Worm (Caenorhabditis elegans) whole organism, L1 larva: Measurements from ENCODE around the gene R07E5.7.

Source experiments
- C04F5.9 ChIP-seq: sonication (generic microtip); optimal IDR thresholded peaks from 2 replicates; lab custom pipeline; 2016; ENCODE audit warnings: missing genetic modification characterization, missing compliant biosample characterization
- F16B12.6 ChIP-seq: fragments of 150-350 bp; optimal IDR thresholded peaks from 2 replicates; lab custom pipeline; 2014; ENCODE audit warnings: missing biosample characterization, missing genetic modification characterization
- aly-2 ChIP-seq: fragments of 150-350 bp; optimal IDR thresholded peaks from 2 replicates; lab custom pipeline; 2014; ENCODE audit warnings: missing biosample characterization, missing genetic modification characterization
- ceh-63 ChIP-seq: fragments of 200-800 bp; sonication (Bioruptor generic); optimal IDR thresholded peaks from 2 replicates; lab custom pipeline; 2018; ENCODE audit warnings: mild to moderate bottlenecking, missing genetic modification characterization, missing compliant biosample characterization
- ceh-8 ChIP-seq: fragments of 200-800 bp; sonication (Bioruptor generic); optimal IDR thresholded peaks from 2 replicates; lab custom pipeline; 2018; ENCODE audit warnings: mild to moderate bottlenecking, missing genetic modification characterization, moderate library complexity, missing compliant biosample characterization
- ceh-82 ChIP-seq, 3 experiments: fragments of 150-350 bp in 1 of 3; sonication (generic microtip) in 2 of 3; optimal IDR thresholded peaks; 2 replicates each; lab custom pipeline; 2014 to 2017; ENCODE audit warnings: missing biosample characterization in 3 of 3, missing genetic modification characterization in 3 of 3
- ces-1 ChIP-seq: fragments of 150-350 bp; optimal IDR thresholded peaks from 2 replicates; lab custom pipeline; 2014; ENCODE audit warnings: missing biosample characterization, missing genetic modification reagents, missing genetic modification characterization
- efl-1 ChIP-seq, 4 experiments: fragments of 150-350 bp; optimal IDR thresholded peaks in 3 of 4; peaks in 1 of 4; 1 replicate in 1 of 4; 2 replicates in 3 of 4; lab custom pipeline; 2014; ENCODE audit warnings: missing biosample characterization in 2 of 4, missing genetic modification characterization in 2 of 4, missing genetic modification reagents in 2 of 4
- ets-5 ChIP-seq: fragments of 200-800 bp; sonication (Bioruptor generic); IDR thresholded peaks from 2 replicates; pipeline ENCODE4 v1.3.6; 2022; ENCODE audit warnings: missing genetic modification characterization, missing compliant biosample characterization
- fkh-10 ChIP-seq: sonication (generic microtip); optimal IDR thresholded peaks from 2 replicates; lab custom pipeline; 2017; ENCODE audit warnings: missing biosample characterization, missing genetic modification reagents, missing genetic modification characterization
- isw-1 ChIP-seq: fragments of 200-800 bp; sonication (Bioruptor generic); IDR thresholded peaks from 2 replicates; pipeline ENCODE4 v1.3.6; 2022; ENCODE audit warnings: missing genetic modification characterization, missing compliant biosample characterization
- jun-1 ChIP-seq: fragments of 150-350 bp; optimal IDR thresholded peaks from 2 replicates; lab custom pipeline; 2014; ENCODE audit warnings: missing biosample characterization, missing genetic modification reagents, missing genetic modification characterization
- lin-13 ChIP-seq: fragments of 150-350 bp; optimal IDR thresholded peaks from 2 replicates; lab custom pipeline; 2014; ENCODE audit warnings: missing biosample characterization, missing genetic modification reagents, missing genetic modification characterization
- lir-3 ChIP-seq: sonication (generic microtip); optimal IDR thresholded peaks from 2 replicates; lab custom pipeline; 2016; ENCODE audit warnings: mild to moderate bottlenecking, missing genetic modification characterization, moderate library complexity, missing compliant biosample characterization; ENCODE audit not compliant: poor library complexity
- mef-2 ChIP-seq: fragments of 150-350 bp; optimal IDR thresholded peaks from 2 replicates; lab custom pipeline; 2014; ENCODE audit warnings: missing biosample characterization, missing genetic modification characterization
- mep-1 ChIP-seq: fragments of 150-350 bp; optimal IDR thresholded peaks from 2 replicates; lab custom pipeline; 2014; ENCODE audit warnings: missing biosample characterization, missing genetic modification characterization
- nhr-12 ChIP-seq: sonication (generic microtip); optimal IDR thresholded peaks from 2 replicates; lab custom pipeline; 2017; ENCODE audit warnings: missing biosample characterization, missing genetic modification characterization
- nhr-90 ChIP-seq: sonication (generic microtip); optimal IDR thresholded peaks from 2 replicates; lab custom pipeline; 2016; ENCODE audit warnings: mild to moderate bottlenecking, missing genetic modification characterization, missing compliant biosample characterization; ENCODE audit not compliant: poor library complexity
- pag-3 ChIP-seq: sonication (generic microtip); optimal IDR thresholded peaks from 2 replicates; lab custom pipeline; 2017; ENCODE audit warnings: missing genetic modification characterization, mild to moderate bottlenecking, missing compliant biosample characterization, antibody characterized with exemption, borderline replicate concordance; ENCODE audit not compliant: insufficient read depth
- pqm-1 ChIP-seq: sonication (generic microtip); optimal IDR thresholded peaks from 3 replicates; lab custom pipeline; 2017; ENCODE audit warnings: missing biosample characterization, missing genetic modification characterization
- rnt-1 ChIP-seq: sonication (generic microtip); optimal IDR thresholded peaks from 2 replicates; lab custom pipeline; 2016; ENCODE audit warnings: mild to moderate bottlenecking, missing genetic modification characterization, moderate library complexity, missing compliant biosample characterization
- snpc-4 ChIP-seq: fragments of 150-350 bp; optimal IDR thresholded peaks from 2 replicates; lab custom pipeline; 2014; ENCODE audit warnings: missing biosample characterization, missing genetic modification characterization
- snu-23 ChIP-seq: sonication (generic microtip); optimal IDR thresholded peaks from 2 replicates; lab custom pipeline; 2016; ENCODE audit warnings: missing genetic modification characterization, missing compliant biosample characterization
- sox-4 ChIP-seq: sonication (generic microtip); optimal IDR thresholded peaks from 2 replicates; lab custom pipeline; 2016; ENCODE audit warnings: missing genetic modification characterization, missing compliant biosample characterization
- swsn-7 ChIP-seq: sonication (generic microtip); optimal IDR thresholded peaks from 2 replicates; lab custom pipeline; 2016; ENCODE audit warnings: missing genetic modification characterization, missing compliant biosample characterization
- unc-62 ChIP-seq: fragments of 150-350 bp; optimal IDR thresholded peaks from 2 replicates; lab custom pipeline; 2014; ENCODE audit warnings: missing biosample characterization, missing genetic modification reagents, missing genetic modification characterization
- ztf-4 ChIP-seq: fragments of 150-350 bp; optimal IDR thresholded peaks from 2 replicates; lab custom pipeline; 2014; ENCODE audit warnings: missing biosample characterization, missing genetic modification characterization

The R07E5.7 gene

ce11 chrIII:4449357-4449756 is 30.4 kb upstream of the R07E5.7 start (continued):
- TF ChIP-seq efl-1 (optimal IDR thresholded peaks at IDR 0.05; lab: Kevin White, UChicago) (peak in 1 of 2 experiments; percentile 14), efl-1 (GFP tag; optimal IDR thresholded peaks at IDR 0.05 in 1 of 2; lab: Kevin White, UChicago) (no peak), rnt-1 (tag; lab: Kevin White, UChicago) (peak; percentile 30), snu-23 (GFP tag; lab: Kevin White, UChicago) (peak; percentile 13)

ce11 chrIII:4448029-4448428 is 29.1 kb upstream of the R07E5.7 start:
- TF ChIP-seq fkh-10 (GFP tag; lab: Kevin White, UChicago) (no peak), lin-13 (GFP tag; lab: Kevin White, UChicago) (no peak), swsn-7 (tag; lab: Kevin White, UChicago) (no peak), isw-1 (GFP tag; lab: Robert Waterston, UW) (no peak), ceh-8 (GFP tag; lab: Kevin White, UChicago) (no peak), jun-1 (tag; lab: Kevin White, UChicago) (no peak), mef-2 (tag; lab: Kevin White, UChicago) (no peak), F16B12.6 (no peak), lir-3 (tag; lab: Kevin White, UChicago) (no peak)

ce11 chrIII:4444492-4444891 is 25.5 kb upstream of the R07E5.7 start:
- no peak for TF ChIP-seq snpc-4
- TF ChIP-seq efl-1 (optimal IDR thresholded peaks at IDR 0.05; lab: Kevin White, UChicago) = no peak
- peak in 1 of 2 experiments; percentile 43 for TF ChIP-seq efl-1 (GFP tag; optimal IDR thresholded peaks at IDR 0.05 in 1 of 2; lab: Kevin White, UChicago)
- TF ChIP-seq, all 84 proteins: peak for 1

- TF ChIP-seq ces-1 (GFP tag; lab: Kevin White, UChicago) = no peak
- no peak for TF ChIP-seq efl-1 (optimal IDR thresholded peaks at IDR 0.05; lab: Kevin White, UChicago)
- TF ChIP-seq efl-1 (GFP tag; optimal IDR thresholded peaks at IDR 0.05 in 1 of 2; lab: Kevin White, UChicago) = peak in 1 of 2 experiments; percentile 76
- no peak for TF ChIP-seq nhr-12 (tag; lab: Kevin White, UChicago)
- no peak for TF ChIP-seq ztf-4 (tag; lab: Kevin White, UChicago)
- no peak for TF ChIP-seq C04F5.9 (tag; lab: Kevin White, UChicago)
- TF ChIP-seq sox-4 = no peak
- no peak for TF ChIP-seq aly-2 (tag; lab: Kevin White, UChicago)
- no peak for TF ChIP-seq pqm-1 (tag; lab: Kevin White, UChicago)
- TF ChIP-seq, all 84 proteins: peak for 1
Observed at ce11 chrIII:4441781-4442180, 22.8 kb upstream of the R07E5.7 start, which contains the start of gene nex-3. Gene nex-3, plus strand, starts transcription at chrIII:4442081.

ce11 chrIII:4439493-4439983 is 20.6 kb upstream of the R07E5.7 start, which contains the start of gene C28A5.2:
Gene C28A5.2, minus strand, starts transcription at chrIII:4439543.
- TF ChIP-seq nhr-90 (tag; lab: Kevin White, UChicago) (no peak), efl-1 (optimal IDR thresholded peaks at IDR 0.05; lab: Kevin White, UChicago) (no peak), efl-1 (GFP tag; optimal IDR thresholded peaks at IDR 0.05 in 1 of 2; lab: Kevin White, UChicago) (peak in 1 of 2 experiments; percentile 29)
- TF ChIP-seq, all 84 proteins: peak for 1

- TF ChIP-seq pag-3 (tag; lab: Kevin White, UChicago) (no peak), efl-1 (optimal IDR thresholded peaks at IDR 0.05; lab: Kevin White, UChicago) (no peak), efl-1 (GFP tag; optimal IDR thresholded peaks at IDR 0.05 in 1 of 2; lab: Kevin White, UChicago) (peak in 1 of 2 experiments; percentile 59)
Observed at ce11 chrIII:4435262-4435661, 16.3 kb upstream of the R07E5.7 start.

- TF ChIP-seq efl-1 (optimal IDR thresholded peaks at IDR 0.05; lab: Kevin White, UChicago) (no peak), efl-1 (GFP tag; optimal IDR thresholded peaks at IDR 0.05 in 1 of 2; lab: Kevin White, UChicago) (no peak), ceh-63 (GFP tag; lab: Kevin White, UChicago) (peak; percentile 27)
- TF ChIP-seq, all 84 proteins: peak for 1
Observed at ce11 chrIII:4434294-4434781, 15.4 kb upstream of the R07E5.7 start, which contains the start of gene C28A5.1. Gene C28A5.1, minus strand, starts transcription at chrIII:4434344.

ce11 chrIII:4429402-4429801 is 10.4 kb upstream of the R07E5.7 start, which contains the start of gene C28A5.6:
Gene C28A5.6, minus strand, starts transcription at chrIII:4429502.
- TF ChIP-seq mep-1 (tag; lab: Kevin White, UChicago) (no peak), ceh-82 (tag; optimal IDR thresholded peaks at IDR 0.05; lab: Kevin White, UChicago) (no peak), ets-5 (GFP tag; lab: Robert Waterston, UW) (no peak), unc-62 (GFP tag; lab: Kevin White, UChicago) (no peak)
